Fruit fly (Drosophila melanogaster) whole organism, embryonic: Measurements from ENCODE around the gene zuc.

ENCODE experiments used
- CG1024 ChIP-seq: fragments of 200-800 bp; sonication (Bioruptor generic); IDR thresholded peaks from 2 replicates; pipeline ENCODE4 v1.3.6; 2022; ENCODE audit warnings: missing biosample characterization, missing genetic modification characterization
- CG10979 ChIP-seq: fragments of 200-800 bp; sonication (Bioruptor generic); optimal IDR thresholded peaks from 2 replicates; lab custom pipeline; 2018; ENCODE audit warnings: missing biosample characterization, mild to moderate bottlenecking, missing genetic modification characterization, moderate library complexity
- CG11504 ChIP-seq: fragments of 200-800 bp; sonication (Bioruptor generic); optimal IDR thresholded peaks from 3 replicates; lab custom pipeline; 2019; ENCODE audit warnings: missing biosample characterization, mild to moderate bottlenecking, missing genetic modification characterization, moderate library complexity
- CG12744 ChIP-seq: fragments of 200-800 bp; sonication (Bioruptor generic); optimal IDR thresholded peaks from 2 replicates; lab custom pipeline; 2016; ENCODE audit warnings: missing biosample characterization, missing genetic modification characterization
- CG14441 ChIP-seq: fragments of 200-800 bp; sonication (Bioruptor generic); IDR thresholded peaks from 2 replicates; pipeline ENCODE4 v1.3.6; 2022; ENCODE audit warnings: missing biosample characterization, missing genetic modification characterization
- CG1529 ChIP-seq: fragments of 200-800 bp; sonication (Bioruptor generic); optimal IDR thresholded peaks from 3 replicates; lab custom pipeline; 2018; ENCODE audit warnings: missing biosample characterization, missing genetic modification characterization
- CG15696 ChIP-seq: fragments of 200-800 bp; sonication (Bioruptor generic); optimal IDR thresholded peaks from 2 replicates; lab custom pipeline; 2019; ENCODE audit warnings: missing biosample characterization, mild to moderate bottlenecking, missing genetic modification characterization, moderate library complexity
- CG18599 ChIP-seq: fragments of 200-800 bp; sonication (Bioruptor generic); optimal IDR thresholded peaks from 3 replicates; lab custom pipeline; 2017; ENCODE audit warnings: missing biosample characterization, missing genetic modification characterization, mild to moderate bottlenecking, moderate library complexity, missing genetic modification reagents
- CG2116 ChIP-seq: fragments of 200-800 bp; sonication (Bioruptor generic); optimal IDR thresholded peaks from 3 replicates; lab custom pipeline; 2018; ENCODE audit warnings: missing biosample characterization, mild to moderate bottlenecking, missing genetic modification characterization
- CG2120 ChIP-seq: fragments of 200-800 bp; sonication (Bioruptor generic); optimal IDR thresholded peaks from 3 replicates; lab custom pipeline; 2016; ENCODE audit warnings: missing biosample characterization, missing genetic modification characterization
- CG2712 ChIP-seq: fragments of 200-800 bp; optimal IDR thresholded peaks from 3 replicates; lab custom pipeline; 2019; ENCODE audit warnings: missing biosample characterization, mild to moderate bottlenecking, missing genetic modification characterization, moderate library complexity
- CG2889 ChIP-seq: fragments of 200-800 bp; sonication (Bioruptor generic); IDR thresholded peaks from 3 replicates; pipeline ENCODE4 v1.3.6; 2022; ENCODE audit warnings: missing biosample characterization, missing genetic modification characterization
- CG3838 ChIP-seq: fragments of 200-800 bp; sonication (Bioruptor generic); optimal IDR thresholded peaks from 3 replicates; lab custom pipeline; 2016; ENCODE audit warnings: missing biosample characterization, missing genetic modification characterization
- CG6683 ChIP-seq: fragments of 200-800 bp; sonication (Bioruptor generic); optimal IDR thresholded peaks from 2 replicates; lab custom pipeline; 2017; ENCODE audit warnings: missing biosample characterization, mild to moderate bottlenecking, missing genetic modification characterization, missing genetic modification reagents
- CG6689 ChIP-seq: fragments of 200-800 bp; sonication (Bioruptor generic); IDR thresholded peaks from 2 replicates; pipeline ENCODE4 v1.3.6; 2022; ENCODE audit warnings: missing biosample characterization, missing genetic modification characterization
- Camta ChIP-seq: fragments of 200-800 bp; sonication (Bioruptor generic); optimal IDR thresholded peaks from 2 replicates; lab custom pipeline; 2016; ENCODE audit warnings: missing biosample characterization, missing genetic modification characterization
- D ChIP-seq, 2 experiments: fragments of 200-800 bp in 1 of 2; fragments of >200 bp in 1 of 2; sonication (Bioruptor generic) in 1 of 2; optimal IDR thresholded peaks; 2 replicates in 1 of 2; 3 replicates in 1 of 2; lab custom pipeline; 2017; ENCODE audit warnings: mild to moderate bottlenecking in 1 of 2, missing biosample characterization in 1 of 2, missing genetic modification characterization in 1 of 2, missing genetic modification reagents in 1 of 2
- Gsc ChIP-seq: fragments of 200-800 bp; sonication (Bioruptor generic); IDR thresholded peaks from 2 replicates; pipeline ENCODE4 v1.3.6; 2022; ENCODE audit warnings: missing biosample characterization, missing genetic modification characterization
- Hmr ChIP-seq: fragments of 200-800 bp; sonication (Bioruptor generic); optimal IDR thresholded peaks from 3 replicates; lab custom pipeline; 2017; ENCODE audit warnings: mild to moderate bottlenecking, missing biosample characterization, missing genetic modification reagents, missing genetic modification characterization
- Hr51 ChIP-seq, 2 experiments: fragments of 200-800 bp; sonication (Bioruptor generic); optimal IDR thresholded peaks; 2 replicates in 1 of 2; 3 replicates in 1 of 2; lab custom pipeline; 2016 to 2018; ENCODE audit warnings: missing biosample characterization in 2 of 2, missing genetic modification characterization in 2 of 2, mild to moderate bottlenecking in 1 of 2, moderate library complexity in 1 of 2
- Hr78 ChIP-seq, 2 experiments: fragments of 200-800 bp in 1 of 2; fragments of >200 bp in 1 of 2; sonication (Bioruptor generic) in 1 of 2; optimal IDR thresholded peaks; 2 replicates each; lab custom pipeline; 2017 to 2019; ENCODE audit warnings: missing biosample characterization in 2 of 2, missing genetic modification characterization in 2 of 2, mild to moderate bottlenecking in 1 of 2, moderate library complexity in 1 of 2
- Neu2 ChIP-seq: fragments of 200-800 bp; sonication (Bioruptor generic); optimal IDR thresholded peaks from 3 replicates; lab custom pipeline; 2016; ENCODE audit warnings: missing biosample characterization, missing genetic modification characterization, borderline replicate concordance
- PHDP ChIP-seq: fragments of 200-800 bp; sonication (Bioruptor generic); optimal IDR thresholded peaks from 3 replicates; lab custom pipeline; 2018; ENCODE audit warnings: missing biosample characterization, mild to moderate bottlenecking, missing genetic modification characterization, moderate library complexity
- Sox102F ChIP-seq: fragments of 200-800 bp; sonication (Bioruptor generic); optimal IDR thresholded peaks from 2 replicates; lab custom pipeline; 2018; ENCODE audit warnings: missing biosample characterization, mild to moderate bottlenecking, missing genetic modification characterization, moderate library complexity
- Stat92E ChIP-seq, 3 experiments: fragments of >200 bp in 2 of 3; fragments of 200-800 bp in 1 of 3; sonication (Bioruptor generic) in 1 of 3; optimal IDR thresholded peaks; 2 replicates each; lab custom pipeline; 2017 to 2019; ENCODE audit warnings: missing biosample characterization in 3 of 3, missing genetic modification characterization in 3 of 3, mild to moderate bottlenecking in 1 of 3, moderate library complexity in 1 of 3
- Trl ChIP-seq, 3 experiments: fragments of >200 bp in 2 of 3; fragments of 200-800 bp in 1 of 3; sonication (Bioruptor generic) in 1 of 3; optimal IDR thresholded peaks; 2 replicates in 1 of 3; 3 replicates in 2 of 3; lab custom pipeline; 2016 to 2017; ENCODE audit warnings: missing biosample characterization in 1 of 3, missing genetic modification characterization in 1 of 3
- az2 ChIP-seq: fragments of 200-800 bp; sonication (Bioruptor generic); optimal IDR thresholded peaks from 3 replicates; lab custom pipeline; 2016; ENCODE audit warnings: missing biosample characterization, missing genetic modification characterization
- danr ChIP-seq: fragments of 200-800 bp; sonication (Bioruptor generic); IDR thresholded peaks from 2 replicates; pipeline ENCODE4 v1.3.6; 2022; ENCODE audit warnings: missing biosample characterization, missing genetic modification characterization
- dimm ChIP-seq: fragments of 200-800 bp; sonication (Bioruptor generic); IDR thresholded peaks from 2 replicates; pipeline ENCODE4 v1.3.6; 2022; ENCODE audit warnings: missing biosample characterization, missing genetic modification characterization
- dpn ChIP-seq, 2 experiments: fragments of 200-800 bp; sonication (Bioruptor generic); optimal IDR thresholded peaks; 3 replicates each; lab custom pipeline; 2016; ENCODE audit warnings: missing biosample characterization in 2 of 2, missing genetic modification characterization in 2 of 2
- esg ChIP-seq: fragments of 200-800 bp; sonication (Bioruptor generic); conservative IDR thresholded peaks from 2 replicates; pipeline ENCODE4 v1.3.6; 2022; ENCODE audit warnings: missing biosample characterization, missing genetic modification characterization
- exex ChIP-seq: fragments of 200-800 bp; sonication (Bioruptor generic); optimal IDR thresholded peaks from 4 replicates; lab custom pipeline; 2018; ENCODE audit warnings: missing biosample characterization, mild to moderate bottlenecking, missing genetic modification characterization, moderate library complexity
- fd3F ChIP-seq: fragments of 200-800 bp; sonication (Bioruptor generic); optimal IDR thresholded peaks from 2 replicates; lab custom pipeline; 2018; ENCODE audit warnings: missing biosample characterization, mild to moderate bottlenecking, missing genetic modification characterization, moderate library complexity
- hbn ChIP-seq: fragments of 200-800 bp; sonication (Bioruptor generic); IDR thresholded peaks from 2 replicates; pipeline ENCODE4 v1.3.6; 2022; ENCODE audit warnings: missing biosample characterization, missing genetic modification characterization; ENCODE audit not compliant: partially characterized antibody
- ind ChIP-seq: fragments of 200-800 bp; sonication (Bioruptor generic); optimal IDR thresholded peaks from 3 replicates; lab custom pipeline; 2016; ENCODE audit warnings: missing biosample characterization, missing genetic modification characterization
- kah ChIP-seq: fragments of 200-800 bp; sonication (Bioruptor generic); optimal IDR thresholded peaks from 2 replicates; lab custom pipeline; 2018; ENCODE audit warnings: missing biosample characterization, mild to moderate bottlenecking, missing genetic modification characterization
- lmd ChIP-seq: fragments of 200-800 bp; sonication (Bioruptor generic); IDR thresholded peaks from 2 replicates; pipeline ENCODE4 v1.3.6; 2022; ENCODE audit warnings: missing biosample characterization, missing genetic modification characterization
- mirr ChIP-seq: fragments of 200-800 bp; sonication (Bioruptor generic); optimal IDR thresholded peaks from 3 replicates; lab custom pipeline; 2018; ENCODE audit warnings: missing biosample characterization, mild to moderate bottlenecking, missing genetic modification characterization
- nerfin-2 ChIP-seq: fragments of 200-800 bp; sonication (Bioruptor generic); IDR thresholded peaks from 2 replicates; pipeline ENCODE4 v1.3.6; 2022; ENCODE audit warnings: missing biosample characterization, missing genetic modification characterization; ENCODE audit not compliant: partially characterized antibody
- nmo ChIP-seq: fragments of 200-800 bp; sonication (Bioruptor generic); optimal IDR thresholded peaks from 2 replicates; lab custom pipeline; 2018; ENCODE audit warnings: missing biosample characterization, mild to moderate bottlenecking, missing genetic modification characterization, moderate library complexity
- onecut ChIP-seq: fragments of 200-800 bp; sonication (Bioruptor generic); IDR thresholded peaks from 2 replicates; pipeline ENCODE4 v1.3.6; 2022; ENCODE audit warnings: missing biosample characterization, missing genetic modification characterization
- pzg ChIP-seq: fragments of 200-800 bp; sonication (Bioruptor generic); optimal IDR thresholded peaks from 3 replicates; lab custom pipeline; 2018; ENCODE audit warnings: missing biosample characterization, mild to moderate bottlenecking, missing genetic modification characterization, moderate library complexity
- rib ChIP-seq: fragments of 200-800 bp; sonication (Bioruptor generic); IDR thresholded peaks from 2 replicates; pipeline ENCODE4 v1.3.6; 2022; ENCODE audit warnings: missing biosample characterization, missing genetic modification characterization
- sd ChIP-seq: fragments of 200-800 bp; sonication (Bioruptor generic); optimal IDR thresholded peaks from 3 replicates; lab custom pipeline; 2018; ENCODE audit warnings: missing biosample characterization, mild to moderate bottlenecking, missing genetic modification characterization, moderate library complexity
- sens-2 ChIP-seq: fragments of 200-800 bp; sonication (Bioruptor generic); IDR thresholded peaks from 2 replicates; pipeline ENCODE4 v1.3.6; 2022; ENCODE audit warnings: missing biosample characterization, missing genetic modification characterization
- seq ChIP-seq: fragments of 200-800 bp; sonication (Bioruptor generic); IDR thresholded peaks from 2 replicates; pipeline ENCODE4 v1.3.6; 2022; ENCODE audit warnings: missing biosample characterization, missing genetic modification characterization
- slp2 ChIP-seq: fragments of 200-800 bp; sonication (Bioruptor generic); optimal IDR thresholded peaks from 2 replicates; lab custom pipeline; 2016; ENCODE audit warnings: missing biosample characterization, missing genetic modification characterization
- z ChIP-seq: fragments of 200-800 bp; sonication (Bioruptor generic); IDR thresholded peaks from 3 replicates; pipeline ENCODE4 v1.3.6; 2022; ENCODE audit warnings: missing biosample characterization, missing genetic modification characterization
- zen ChIP-seq: fragments of 200-800 bp; sonication (Bioruptor generic); optimal IDR thresholded peaks from 3 replicates; lab custom pipeline; 2018; ENCODE audit warnings: missing biosample characterization, mild to moderate bottlenecking, missing genetic modification characterization, moderate library complexity

Gene zuc

DNA sequence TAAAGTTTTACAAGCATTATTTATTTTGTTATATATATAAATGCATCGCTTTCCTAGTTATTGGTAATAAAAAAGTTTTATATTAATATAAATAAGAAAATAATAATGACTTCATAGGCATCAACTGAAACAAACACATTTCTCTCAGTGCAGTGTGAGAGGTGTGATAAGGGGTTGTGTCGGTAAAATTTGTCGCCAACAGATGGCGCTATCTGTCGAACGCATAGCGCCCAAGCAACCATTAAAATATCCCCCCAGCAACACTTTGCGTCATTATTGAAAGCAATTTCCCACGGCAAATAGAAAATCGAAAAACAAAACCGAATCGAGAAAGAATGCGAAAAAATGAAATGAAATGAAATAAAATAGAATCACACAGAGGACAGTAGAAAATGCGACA lies 49.1 kb downstream of the zuc start (continued):
- TF ChIP-seq CG14441 (GFP tag; lab: Robert Waterston, UW) (no peak), CG6689 (GFP tag; lab: Robert Waterston, UW) (0 out of 2 replicates have a peak, but pooled peaks have one; percentile 22), CG2120 (GFP tag; lab: Kevin White, UChicago) (no peak), onecut (GFP tag; lab: Robert Waterston, UW) (no peak), danr (no peak), lmd (GFP tag; lab: Robert Waterston, UW) (peak; percentile 11; the same call in 1 of the 2 replicates), fd3F (GFP tag; lab: Kevin White, UChicago) (no peak), CG18599 (no peak), CG12744 (no peak), CG2889 (no peak), dpn (GFP tag; optimal IDR thresholded peaks at IDR 0.05; lab: Kevin White, UChicago) (no peak), Camta (GFP tag; lab: Kevin White, UChicago) (no peak), Stat92E (GFP tag; optimal IDR thresholded peaks at IDR 0.05; lab: Kevin White, UChicago) (no peak), Hr78 (GFP tag; optimal IDR thresholded peaks at IDR 0.05; lab: Kevin White, UChicago) (no peak), CG10979 (tag; lab: Kevin White, UChicago) (no peak), Hmr (GFP tag; lab: Kevin White, UChicago) (no peak), CG6683 (GFP tag; lab: Kevin White, UChicago) (no peak), CG2712 (tag; lab: Kevin White, UChicago) (no peak), hbn (GFP tag; lab: Robert Waterston, UW) (no peak), Hr51 (GFP tag; optimal IDR thresholded peaks at IDR 0.05; lab: Kevin White, UChicago) (peak in 1 of 2 experiments; percentile 13), D (optimal IDR thresholded peaks at IDR 0.05; lab: Kevin White, UChicago) (no peak), D (GFP tag; optimal IDR thresholded peaks at IDR 0.05; lab: Kevin White, UChicago) (no peak), CG15696 (tag; lab: Kevin White, UChicago) (no peak), seq (GFP tag; lab: Robert Waterston, UW) (no peak), esg (GFP tag; lab: Robert Waterston, UW) (0 out of 2 replicates have a peak, but pooled peaks have one; percentile 6), pzg (GFP tag; lab: Kevin White, UChicago) (no peak), Sox102F (GFP tag; lab: Kevin White, UChicago) (peak; percentile 26), Gsc (GFP tag; lab: Robert Waterston, UW) (no peak), kah (no peak), Neu2 (GFP tag; lab: Kevin White, UChicago) (no peak), nmo (GFP tag; lab: Kevin White, UChicago) (no peak), sens-2 (GFP tag; lab: Robert Waterston, UW) (no peak), mirr (GFP tag; lab: Kevin White, UChicago) (no peak), ind (GFP tag; lab: Kevin White, UChicago) (no peak), dimm (GFP tag; lab: Robert Waterston, UW) (no peak), sd (tag; lab: Kevin White, UChicago) (no peak), PHDP (tag; lab: Kevin White, UChicago) (no peak), CG2116 (GFP tag; lab: Kevin White, UChicago) (no peak), CG1024 (no peak), z (GFP tag; lab: Robert Waterston, UW) (no peak), nerfin-2 (no peak), CG1529 (GFP tag; lab: Kevin White, UChicago) (no peak), CG3838 (GFP tag; lab: Kevin White, UChicago) (no peak), slp2 (GFP tag; lab: Kevin White, UChicago) (no peak), Trl (optimal IDR thresholded peaks at IDR 0.05; lab: Kevin White, UChicago) (no peak), Trl (GFP tag; optimal IDR thresholded peaks at IDR 0.05; lab: Kevin White, UChicago) (no peak), rib (GFP tag; lab: Robert Waterston, UW) (no peak), CG11504 (tag; lab: Kevin White, UChicago) (peak; percentile 31), az2 (GFP tag; lab: Kevin White, UChicago) (peak; percentile 7), zen (no peak), exex (tag; lab: Kevin White, UChicago) (no peak)
